Worm (Caenorhabditis elegans): Measurements from ENCODE around the gene ndua-5.

- no peak for TF ChIP-seq him-1 (tag; optimal IDR thresholded peaks at IDR 0.05)
- no peak for TF ChIP-seq dao-5 (tag; optimal IDR thresholded peaks at IDR 0.05)
- no peak for TF ChIP-seq W03F9.2 (tag; optimal IDR thresholded peaks at IDR 0.05)
Observed at ce11 chrIV:9506251-9506650, 18.4 kb downstream of the ndua-5 start, which contains the start of gene ttr-9.

All from whole organism, L4/young adult.